Fruit fly (Drosophila melanogaster): ENCODE measurements around the gene CG2116.

Gene CG2116

DNA sequence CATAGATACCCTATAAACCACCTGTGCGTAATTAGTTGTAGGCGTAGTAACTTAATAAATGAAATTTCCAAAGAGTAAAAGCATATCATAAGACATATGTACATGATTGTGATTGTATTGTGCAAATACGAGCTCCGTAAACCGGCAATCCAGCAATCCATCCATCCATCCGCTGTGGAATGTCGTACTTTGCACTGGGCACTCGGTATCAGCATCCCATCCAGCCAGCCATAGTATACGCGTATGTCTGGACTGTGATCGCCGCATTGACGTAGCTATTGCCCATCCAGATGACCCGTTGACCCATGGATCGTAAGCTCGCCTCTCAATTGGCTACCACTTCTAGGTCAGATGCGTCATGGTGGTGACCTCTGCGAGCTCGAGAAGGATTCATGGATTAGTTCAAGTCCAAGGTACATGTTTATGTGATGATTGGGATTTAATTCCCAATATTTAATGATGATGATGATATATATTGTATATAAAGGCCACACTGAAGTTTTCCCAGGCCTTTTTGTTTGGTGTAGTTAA, 29.4 kb downstream of the CG2116 start:
- TF ChIP-seq Stat92E (GFP tag; optimal IDR thresholded peaks at IDR 0.05): no peak
- TF ChIP-seq wdn (GFP tag; IDR thresholded peaks at IDR 0.05): no peak
- no peak for TF ChIP-seq CG13894 (tag; optimal IDR thresholded peaks at IDR 0.05)
- no peak for TF ChIP-seq CG11085 (GFP tag; IDR thresholded peaks at IDR 0.05)
- no peak for TF ChIP-seq C15 (GFP tag; IDR thresholded peaks at IDR 0.05)
- no peak for TF ChIP-seq ro (GFP tag; IDR thresholded peaks at IDR 0.05)
- TF ChIP-seq Dek (tag; optimal IDR thresholded peaks at IDR 0.05): no peak
- no peak for TF ChIP-seq NK7.1 (GFP tag; optimal IDR thresholded peaks at IDR 0.05)
- no peak for TF ChIP-seq Dp (GFP tag; optimal IDR thresholded peaks at IDR 0.05)
- TF ChIP-seq CG13287 (GFP tag; IDR thresholded peaks at IDR 0.05; ENCODE audit: partially characterized antibody): no peak
- TF ChIP-seq ase (GFP tag; IDR thresholded peaks at IDR 0.05): no peak
- peak; percentile 18 for TF ChIP-seq D19B (GFP tag; optimal IDR thresholded peaks at IDR 0.05)
- TF ChIP-seq CG8281 (tag; optimal IDR thresholded peaks at IDR 0.05): peak; percentile 60
- peak; percentile 28 for TF ChIP-seq CG34376 (GFP tag; optimal IDR thresholded peaks at IDR 0.05)
- TF ChIP-seq Dip2 (GFP tag; IDR thresholded peaks at IDR 0.05): no peak
- TF ChIP-seq unc-4 (GFP tag; IDR thresholded peaks at IDR 0.05; ENCODE audit: partially characterized antibody): no peak
- peak; percentile 96 for TF ChIP-seq nom (GFP tag; optimal IDR thresholded peaks at IDR 0.05)
- no peak for TF ChIP-seq HLH54F (GFP tag; optimal IDR thresholded peaks at IDR 0.05)
- TF ChIP-seq CG12299 (tag; optimal IDR thresholded peaks at IDR 0.05): no peak
- TF ChIP-seq eyg (GFP tag; optimal IDR thresholded peaks at IDR 0.05): no peak
- no peak for TF ChIP-seq trh (GFP tag; optimal IDR thresholded peaks at IDR 0.05)
- TF ChIP-seq CG14667 (GFP tag; IDR thresholded peaks at IDR 0.05): no peak
- no peak for TF ChIP-seq hth (optimal IDR thresholded peaks at IDR 0.05)
- TF ChIP-seq CG34422 (GFP tag; IDR thresholded peaks at IDR 0.05): no peak
- no peak for TF ChIP-seq CG6175 (GFP tag; IDR thresholded peaks at IDR 0.05)
- no peak for TF ChIP-seq Bgb (GFP tag; IDR thresholded peaks at IDR 0.05; ENCODE audit: partially characterized antibody)
- no peak for TF ChIP-seq CG14050 (GFP tag; IDR thresholded peaks at IDR 0.05)
- no peak for TF ChIP-seq kni (GFP tag; optimal IDR thresholded peaks at IDR 0.05)
- no peak for TF ChIP-seq CG14441 (GFP tag; IDR thresholded peaks at IDR 0.05)
- TF ChIP-seq Med (GFP tag): peak; percentile 42
- no peak for TF ChIP-seq Fer3 (tag; optimal IDR thresholded peaks at IDR 0.05)
- TF ChIP-seq CG7271 (tag; optimal IDR thresholded peaks at IDR 0.05): no peak
- TF ChIP-seq bsh (GFP tag; optimal IDR thresholded peaks at IDR 0.05): peak in 1 of 2 experiments; percentile 56
- no peak for TF ChIP-seq Hr39 (optimal IDR thresholded peaks at IDR 0.05)
- TF ChIP-seq CG12236 (GFP tag; optimal IDR thresholded peaks at IDR 0.05): no peak
- no peak for TF ChIP-seq ham (GFP tag; IDR thresholded peaks at IDR 0.05)
- TF ChIP-seq sc (optimal IDR thresholded peaks at IDR 0.05): no peak
- no peak for TF ChIP-seq sc (GFP tag; optimal IDR thresholded peaks at IDR 0.05)
- no peak for TF ChIP-seq insv (GFP tag; optimal IDR thresholded peaks at IDR 0.05)
- no peak for TF ChIP-seq CG17912 (GFP tag; optimal IDR thresholded peaks at IDR 0.05)

DNA sequence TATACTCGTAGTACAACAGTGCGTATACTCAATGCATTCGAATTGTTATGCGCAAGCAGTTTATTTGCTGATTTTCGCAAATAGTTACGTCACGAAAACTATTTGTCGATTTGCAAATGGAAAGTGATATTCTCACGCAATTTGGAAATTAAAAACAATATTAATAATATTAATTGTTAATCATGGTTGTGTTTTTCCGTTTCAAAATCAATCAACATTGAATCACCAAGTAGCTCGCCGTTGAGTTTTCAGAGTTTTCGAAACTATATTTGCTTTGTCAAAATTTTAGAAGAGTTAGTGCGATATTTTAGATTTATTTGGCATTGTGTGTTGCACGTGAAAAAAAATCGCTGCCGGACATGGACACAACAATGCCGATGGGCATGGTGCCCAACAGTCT, 30.1 kb downstream of the CG2116 start, which contains the start of gene CG15337:
Gene CG15337 (plus strand): TSS at position 301 of the 400 bp plus-strand sequence.
- TF ChIP-seq chn (GFP tag; optimal IDR thresholded peaks at IDR 0.05) (no peak), maf-S (GFP tag; optimal IDR thresholded peaks at IDR 0.05) (no peak), row (GFP tag; IDR thresholded peaks at IDR 0.05) (no peak), wdn (GFP tag; IDR thresholded peaks at IDR 0.05) (no peak), CG42726 (GFP tag; IDR thresholded peaks at IDR 0.05; ENCODE audit: partially characterized antibody) (no peak), CG10654 (GFP tag; optimal IDR thresholded peaks at IDR 0.05) (no peak), jigr1 (GFP tag; IDR thresholded peaks at IDR 0.05) (no peak), hkb (optimal IDR thresholded peaks at IDR 0.05) (no peak), hkb (GFP tag; IDR thresholded peaks at IDR 0.05) (no peak)
